Worm (Caenorhabditis elegans): Measurements from ENCODE around the gene srbc-22.

Gene srbc-22

ce11 chrV:2192117-2192516 lies 35.2 kb downstream of the srbc-22 start, which contains the start of gene nhr-13:
TSS of gene nhr-13 (plus strand) at chrV:2192485.
- TF ChIP-seq ceh-9 (tag; optimal IDR thresholded peaks at IDR 0.05) (no peak), skn-1 (tag; optimal IDR thresholded peaks at IDR 0.05) (peak; percentile 14), hmg-11 (tag; optimal IDR thresholded peaks at IDR 0.05) (peak; percentile 30), elt-2 (tag; optimal IDR thresholded peaks at IDR 0.05) (peak; percentile 42), pha-4 (tag; optimal IDR thresholded peaks at IDR 0.05) (peak; percentile 9), snpc-4 (tag; optimal IDR thresholded peaks at IDR 0.05) (no peak), nfya-1 (tag; optimal IDR thresholded peaks at IDR 0.05; ENCODE audit: insufficient read depth) (peak; percentile 4)

ce11 chrV:2199594-2199993 lies 42.7 kb downstream of the srbc-22 start:
- no peak for TF ChIP-seq nhr-43 (tag; optimal IDR thresholded peaks at IDR 0.05; ENCODE audit: poor library complexity, severe bottlenecking)
- TF ChIP-seq fos-1 (tag; optimal IDR thresholded peaks at IDR 0.05): no peak
- no peak for TF ChIP-seq skn-1 (tag; optimal IDR thresholded peaks at IDR 0.05)
- TF ChIP-seq lin-15B (tag; optimal IDR thresholded peaks at IDR 0.05): no peak
- TF ChIP-seq daf-12 (tag; optimal IDR thresholded peaks at IDR 0.05): no peak
- no peak for TF ChIP-seq fkh-10 (GFP tag; optimal IDR thresholded peaks at IDR 0.05)
- no peak for TF ChIP-seq zag-1 (tag; optimal IDR thresholded peaks at IDR 0.05)
- TF ChIP-seq nhr-76 (tag; optimal IDR thresholded peaks at IDR 0.05): no peak
- no peak for TF ChIP-seq lsy-12 (tag; optimal IDR thresholded peaks at IDR 0.05)
- TF ChIP-seq sea-2 (GFP tag; optimal IDR thresholded peaks at IDR 0.05): no peak
- TF ChIP-seq nhr-67 (tag; optimal IDR thresholded peaks at IDR 0.05): no peak
- TF ChIP-seq R02D3.7 (tag; optimal IDR thresholded peaks at IDR 0.05): no peak
- TF ChIP-seq eor-1 (tag; optimal IDR thresholded peaks at IDR 0.05): no peak
- TF ChIP-seq elt-3 (tag; optimal IDR thresholded peaks at IDR 0.05): no peak
- no peak for TF ChIP-seq unc-39 (tag; optimal IDR thresholded peaks at IDR 0.05)
- no peak for TF ChIP-seq elt-1 (tag; optimal IDR thresholded peaks at IDR 0.05)
- TF ChIP-seq pqm-1 (tag; optimal IDR thresholded peaks at IDR 0.05): no peak
- no peak for TF ChIP-seq ztf-11 (tag; optimal IDR thresholded peaks at IDR 0.05)
- TF ChIP-seq lin-39 (tag; optimal IDR thresholded peaks at IDR 0.05): no peak

- TF ChIP-seq nfya-1 (tag; optimal IDR thresholded peaks at IDR 0.05; ENCODE audit: insufficient read depth) (no peak), mml-1 (tag; optimal IDR thresholded peaks at IDR 0.05) (no peak), pha-4 (tag; optimal IDR thresholded peaks at IDR 0.05) (no peak), eor-1 (tag; optimal IDR thresholded peaks at IDR 0.05) (no peak), nhr-237 (tag; optimal IDR thresholded peaks at IDR 0.05) (no peak), skn-1 (tag; optimal IDR thresholded peaks at IDR 0.05) (no peak), lsy-12 (tag; optimal IDR thresholded peaks at IDR 0.05) (no peak), ZK546.5 (tag; optimal IDR thresholded peaks at IDR 0.05) (no peak), jun-1 (tag; optimal IDR thresholded peaks at IDR 0.05) (no peak), elt-3 (tag; optimal IDR thresholded peaks at IDR 0.05) (no peak), tbx-2 (tag; optimal IDR thresholded peaks at IDR 0.05) (no peak), lin-15B (tag; optimal IDR thresholded peaks at IDR 0.05) (no peak), nhr-23 (tag; optimal IDR thresholded peaks at IDR 0.05) (no peak), unc-62 (GFP tag; optimal IDR thresholded peaks at IDR 0.05) (no peak), elt-2 (tag; optimal IDR thresholded peaks at IDR 0.05) (no peak), fkh-2 (tag; optimal IDR thresholded peaks at IDR 0.05) (no peak)
These were observed 43.5 kb downstream of the srbc-22 start for ce11 chrV:2200402-2200801.

- TF ChIP-seq elt-2 (tag; optimal IDR thresholded peaks at IDR 0.05): peak; percentile 65
- TF ChIP-seq fkh-10 (GFP tag; optimal IDR thresholded peaks at IDR 0.05): no peak
- no peak for TF ChIP-seq lin-39 (tag; optimal IDR thresholded peaks at IDR 0.05)
- no peak for TF ChIP-seq hmg-11 (tag; optimal IDR thresholded peaks at IDR 0.05)
- no peak for TF ChIP-seq fkh-2 (tag; optimal IDR thresholded peaks at IDR 0.05)
- TF ChIP-seq pqm-1 (tag; optimal IDR thresholded peaks at IDR 0.05): peak; percentile 70
- no peak for TF ChIP-seq skn-1 (tag; optimal IDR thresholded peaks at IDR 0.05)
- peak; percentile 61 for TF ChIP-seq pha-4 (tag; optimal IDR thresholded peaks at IDR 0.05)
These were observed 44.3 kb downstream of the srbc-22 start, which contains the start of gene cyp-32B1 for ce11 chrV:2201240-2201639. TSS of gene cyp-32B1 (minus strand) at chrV:2201415.

- no peak for TF ChIP-seq mdl-1 (tag; optimal IDR thresholded peaks at IDR 0.05)
- TF ChIP-seq elt-2 (tag; optimal IDR thresholded peaks at IDR 0.05): no peak
- no peak for TF ChIP-seq lsy-12 (tag; optimal IDR thresholded peaks at IDR 0.05)
- no peak for TF ChIP-seq nhr-12 (tag; optimal IDR thresholded peaks at IDR 0.05)
- TF ChIP-seq nfya-1 (tag; optimal IDR thresholded peaks at IDR 0.05; ENCODE audit: insufficient read depth): no peak
- no peak for TF ChIP-seq aly-2 (tag; optimal IDR thresholded peaks at IDR 0.05)
- TF ChIP-seq ztf-4 (tag; optimal IDR thresholded peaks at IDR 0.05): no peak
- no peak for TF ChIP-seq nhr-23 (tag; optimal IDR thresholded peaks at IDR 0.05)
- TF ChIP-seq nhr-11 (tag; optimal IDR thresholded peaks at IDR 0.05): no peak
- TF ChIP-seq R02D3.7 (tag; optimal IDR thresholded peaks at IDR 0.05): no peak
- TF ChIP-seq daf-12 (tag; optimal IDR thresholded peaks at IDR 0.05): no peak
These were observed 47.1 kb downstream of the srbc-22 start, which contains the start of gene cyp-33C12 for ce11 chrV:2204080-2204479. TSS of gene cyp-33C12 (minus strand) at chrV:2204400.
